Worm (Caenorhabditis elegans): ENCODE data around the gene pqn-62.

ce11 chrX:5208831-5209230 lies 12.9 kb downstream of the pqn-62 start:
- TF ChIP-seq snpc-4 (GFP tag; optimal IDR thresholded peaks at IDR 0.05) (no peak), snpc-4 (tag; optimal IDR thresholded peaks at IDR 0.05) (no peak), efl-1 (GFP tag; optimal IDR thresholded peaks at IDR 0.05) (no peak), dpl-1 (GFP tag; optimal IDR thresholded peaks at IDR 0.05) (no peak), Y53G8AR.9 (GFP tag; conservative IDR thresholded peaks at IDR 0.05) (no peak), gei-17 (GFP tag; optimal IDR thresholded peaks at IDR 0.05) (no peak)

All from whole organism, young adult.